Worm (Caenorhabditis elegans): ENCODE measurements around the gene R05F9.7.

Gene R05F9.7

ce11 chrII:4870691-4871090 is 15.4 kb upstream of the R05F9.7 start, which contains the start of gene col-20:
TSS of gene col-20 (minus strand) at chrII:4870791.
- TF ChIP-seq nhr-80 (tag; optimal IDR thresholded peaks at IDR 0.05) (no peak), F23B12.7 (tag; optimal IDR thresholded peaks at IDR 0.05; ENCODE audit: insufficient read depth) (no peak), egrh-3 (GFP tag; IDR thresholded peaks at IDR 0.05) (no peak), tbp1 (GFP tag; optimal IDR thresholded peaks at IDR 0.05) (no peak), ztf-22 (GFP tag; optimal IDR thresholded peaks at IDR 0.05) (no peak), sea-2 (GFP tag; IDR thresholded peaks at IDR 0.05) (no peak), hmg-20 (GFP tag; IDR thresholded peaks at IDR 0.05) (no peak), lin-54 (GFP tag; optimal IDR thresholded peaks at IDR 0.05) (no peak), F49E8.2 (tag; optimal IDR thresholded peaks at IDR 0.05; ENCODE audit: insufficient read depth) (no peak), ztf-3 (GFP tag; optimal IDR thresholded peaks at IDR 0.05) (no peak), K11D2.4 (GFP tag; IDR thresholded peaks at IDR 0.05) (no peak), efl-1 (GFP tag; optimal IDR thresholded peaks at IDR 0.05) (no peak), ztf-6 (GFP tag; IDR thresholded peaks at IDR 0.05) (no peak), B0035.1 (tag; optimal IDR thresholded peaks at IDR 0.05) (no peak)

- TF ChIP-seq mxl-1 (tag; optimal IDR thresholded peaks at IDR 0.05) (no peak), attf-5 (GFP tag; optimal IDR thresholded peaks at IDR 0.05) (no peak), atf-7 (tag; optimal IDR thresholded peaks at IDR 0.05) (no peak), mcd-1 (GFP tag; IDR thresholded peaks at IDR 0.05) (no peak), ceh-58 (GFP tag; IDR thresholded peaks at IDR 0.05) (no peak), ekl-4 (GFP tag; IDR thresholded peaks at IDR 0.05) (no peak), ccch-3 (GFP tag; optimal IDR thresholded peaks at IDR 0.05) (no peak), nhr-179 (tag; optimal IDR thresholded peaks at IDR 0.05) (no peak), mel-28 (tag; optimal IDR thresholded peaks at IDR 0.05; ENCODE audit: borderline replicate concordance) (no peak), efl-1 (GFP tag; optimal IDR thresholded peaks at IDR 0.05) (no peak)
Measured at ce11 chrII:4871834-4872233, 14.2 kb upstream of the R05F9.7 start.

ce11 chrII:4872359-4872758 is 13.7 kb upstream of the R05F9.7 start:
- TF ChIP-seq lin-26 (GFP tag; IDR thresholded peaks at IDR 0.05) = peak; percentile 37; the same call in 1 of the 2 replicates
- TF ChIP-seq ztf-25 (GFP tag; IDR thresholded peaks at IDR 0.05) = 0 out of 2 replicates have a peak, but pooled peaks have one; percentile 52
- TF ChIP-seq egrh-3 (GFP tag; IDR thresholded peaks at IDR 0.05) = peak; percentile 92
- peak; percentile 86 for TF ChIP-seq zfh-2 (GFP tag; conservative IDR thresholded peaks at IDR 0.05)

- TF ChIP-seq him-1 (tag; optimal IDR thresholded peaks at IDR 0.05) (no peak), F10E7.11 (tag; optimal IDR thresholded peaks at IDR 0.05) (no peak), Y79H2A.3 (GFP tag; conservative IDR thresholded peaks at IDR 0.05) (no peak), B0019.2 (GFP tag; conservative IDR thresholded peaks at IDR 0.05) (no peak), nfya-1 (tag; optimal IDR thresholded peaks at IDR 0.05; ENCODE audit: borderline replicate concordance, insufficient read depth) (no peak), cebp-2 (GFP tag; IDR thresholded peaks at IDR 0.05) (no peak), nhr-27 (tag; optimal IDR thresholded peaks at IDR 0.05) (no peak), Y67H2A.10 (GFP tag; conservative IDR thresholded peaks at IDR 0.05) (no peak), attf-6 (GFP tag; IDR thresholded peaks at IDR 0.05) (no peak), madf-8 (GFP tag; conservative IDR thresholded peaks at IDR 0.05) (no peak), let-607 (tag; optimal IDR thresholded peaks at IDR 0.05) (no peak), B0261.1 (tag; optimal IDR thresholded peaks at IDR 0.05) (no peak), nhr-179 (tag; optimal IDR thresholded peaks at IDR 0.05) (no peak), zim-3 (tag; optimal IDR thresholded peaks at IDR 0.05) (no peak), D2030.7 (GFP tag; IDR thresholded peaks at IDR 0.05) (no peak)
Measured at ce11 chrII:4873029-4873428, 13.0 kb upstream of the R05F9.7 start, which contains the start of gene col-73. TSS of gene col-73 (minus strand) at chrII:4873129.

All from whole organism, young adult.